Worm (Caenorhabditis elegans) whole organism, young adult: ENCODE measurements around the gene acc-1.

Experiments
- F49E8.2 ChIP-seq: sonication (generic microtip); optimal IDR thresholded peaks from 3 replicates; lab custom pipeline; 2017; ENCODE audit warnings: missing genetic modification characterization, mild to moderate bottlenecking, missing compliant biosample characterization, antibody characterized with exemption, moderate library complexity; ENCODE audit not compliant: insufficient read depth
- sptf-2 ChIP-seq: fragments of 200-800 bp; sonication (Bioruptor generic); optimal IDR thresholded peaks from 2 replicates; lab custom pipeline; 2018; ENCODE audit warnings: mild to moderate bottlenecking, missing genetic modification characterization, missing compliant biosample characterization
- zfh-2 ChIP-seq: fragments of 200-800 bp; sonication (Bioruptor generic); conservative IDR thresholded peaks from 2 replicates; pipeline ENCODE4 v1.3.6; 2022; ENCODE audit warnings: missing genetic modification reagents, missing genetic modification characterization, missing compliant biosample characterization

- no peak for TF ChIP-seq sptf-2 (GFP tag; lab: Kevin White, UChicago)
- no peak for TF ChIP-seq F49E8.2 (tag; lab: Kevin White, UChicago)
- no peak for TF ChIP-seq zfh-2 (GFP tag; lab: Robert Waterston, UW)
Measured at ce11 chrIV:9668103-9668672, 10.3 kb downstream of the acc-1 start.
